Fruit fly (Drosophila melanogaster) whole organism, embryonic: ENCODE measurements around the gene CG42827.

Experiments used
- Bgb ChIP-seq: fragments of 200-800 bp; sonication (Bioruptor generic); IDR thresholded peaks from 2 replicates; pipeline ENCODE4 v1.3.6; 2022; ENCODE audit warnings: missing biosample characterization, missing genetic modification characterization; ENCODE audit not compliant: partially characterized antibody
- Blimp-1 ChIP-seq: fragments of 200-800 bp; sonication (Bioruptor generic); optimal IDR thresholded peaks from 3 replicates; lab custom pipeline; 2018; ENCODE audit warnings: missing biosample characterization, missing genetic modification characterization, mild to moderate bottlenecking, moderate library complexity, missing genetic modification reagents
- CG11085 ChIP-seq: fragments of 200-800 bp; sonication (Bioruptor generic); IDR thresholded peaks from 2 replicates; pipeline ENCODE4 v1.3.6; 2022; ENCODE audit warnings: missing biosample characterization, missing genetic modification characterization
- CG7271 ChIP-seq: fragments of 200-800 bp; sonication (Bioruptor generic); optimal IDR thresholded peaks from 2 replicates; lab custom pipeline; 2018; ENCODE audit warnings: missing biosample characterization, mild to moderate bottlenecking, missing genetic modification characterization, moderate library complexity
- CG7928 ChIP-seq: fragments of 200-800 bp; sonication (Bioruptor generic); optimal IDR thresholded peaks from 2 replicates; lab custom pipeline; 2017; ENCODE audit warnings: missing biosample characterization, mild to moderate bottlenecking, missing genetic modification characterization
- CoRest ChIP-seq: fragments of 200-800 bp; sonication (Bioruptor generic); optimal IDR thresholded peaks from 3 replicates; lab custom pipeline; 2018; ENCODE audit warnings: missing biosample characterization, mild to moderate bottlenecking, missing genetic modification characterization, moderate library complexity
- Doc3 ChIP-seq: fragments of 200-800 bp; sonication (Bioruptor generic); IDR thresholded peaks from 3 replicates; pipeline ENCODE4 v1.3.6; 2022; ENCODE audit warnings: missing biosample characterization, missing genetic modification characterization; ENCODE audit not compliant: partially characterized antibody
- Drgx ChIP-seq: fragments of 200-800 bp; sonication (Bioruptor generic); IDR thresholded peaks from 2 replicates; pipeline ENCODE4 v1.3.6; 2022; ENCODE audit warnings: missing biosample characterization, missing genetic modification characterization
- ERR ChIP-seq: fragments of 200-800 bp; sonication (Bioruptor generic); optimal IDR thresholded peaks from 2 replicates; lab custom pipeline; 2016; ENCODE audit warnings: missing biosample characterization, missing genetic modification characterization
- Elba2 ChIP-seq: fragments of 200-800 bp; sonication (Bioruptor generic); optimal IDR thresholded peaks from 3 replicates; lab custom pipeline; 2016; ENCODE audit warnings: missing biosample characterization, missing genetic modification characterization
- Fer1 ChIP-seq: fragments of 200-800 bp; sonication (Bioruptor generic); optimal IDR thresholded peaks from 2 replicates; lab custom pipeline; 2017; ENCODE audit warnings: missing biosample characterization, mild to moderate bottlenecking, missing genetic modification characterization
- H2.0 ChIP-seq: fragments of 200-800 bp; sonication (Bioruptor generic); IDR thresholded peaks from 2 replicates; pipeline ENCODE4 v1.3.6; 2022; ENCODE audit warnings: missing biosample characterization, missing genetic modification characterization
- Kr ChIP-seq: fragments of 200-800 bp; sonication (Bioruptor generic); optimal IDR thresholded peaks from 2 replicates; lab custom pipeline; 2017; ENCODE audit warnings: missing biosample characterization, mild to moderate bottlenecking, missing genetic modification characterization
- Lpt ChIP-seq: fragments of >200 bp; optimal IDR thresholded peaks from 2 replicates; lab custom pipeline; 2018; ENCODE audit warnings: missing biosample characterization, missing genetic modification characterization
- NC2α ChIP-seq: fragments of 200-800 bp; sonication (Bioruptor generic); optimal IDR thresholded peaks from 2 replicates; lab custom pipeline; 2016; ENCODE audit warnings: missing biosample characterization, missing genetic modification characterization
- Nf-YB ChIP-seq: fragments of 200-800 bp; sonication (Bioruptor generic); optimal IDR thresholded peaks from 3 replicates; lab custom pipeline; 2019; ENCODE audit warnings: missing biosample characterization, mild to moderate bottlenecking, missing genetic modification characterization, moderate library complexity
- Nf-YC ChIP-seq: fragments of 200-800 bp; optimal IDR thresholded peaks from 3 replicates; lab custom pipeline; 2019; ENCODE audit warnings: missing biosample characterization, mild to moderate bottlenecking, missing genetic modification characterization, moderate library complexity
- Oli ChIP-seq: fragments of 200-800 bp; sonication (Bioruptor generic); optimal IDR thresholded peaks from 2 replicates; lab custom pipeline; 2018; ENCODE audit warnings: missing biosample characterization, mild to moderate bottlenecking, missing genetic modification characterization, moderate library complexity
- Poxn ChIP-seq: fragments of 200-800 bp; sonication (Bioruptor generic); IDR thresholded peaks from 2 replicates; pipeline ENCODE4 v1.3.6; 2022; ENCODE audit warnings: missing biosample characterization, missing genetic modification characterization
- Rfx ChIP-seq: fragments of 200-800 bp; sonication (Bioruptor generic); IDR thresholded peaks from 2 replicates; pipeline ENCODE4 v1.3.6; 2022; ENCODE audit warnings: missing biosample characterization, missing genetic modification characterization
- Sox102F ChIP-seq: fragments of 200-800 bp; sonication (Bioruptor generic); optimal IDR thresholded peaks from 2 replicates; lab custom pipeline; 2018; ENCODE audit warnings: missing biosample characterization, mild to moderate bottlenecking, missing genetic modification characterization, moderate library complexity
- ac ChIP-seq: fragments of 200-800 bp; sonication (Bioruptor generic); optimal IDR thresholded peaks from 3 replicates; lab custom pipeline; 2017; ENCODE audit warnings: missing biosample characterization, mild to moderate bottlenecking, missing genetic modification characterization
- caup ChIP-seq: fragments of 200-800 bp; sonication (Bioruptor generic); optimal IDR thresholded peaks from 3 replicates; lab custom pipeline; 2017; ENCODE audit warnings: missing biosample characterization, mild to moderate bottlenecking, missing genetic modification characterization, moderate library complexity; ENCODE audit not compliant: severe bottlenecking
- dmrt11E ChIP-seq: fragments of 200-800 bp; sonication (Bioruptor generic); optimal IDR thresholded peaks from 3 replicates; lab custom pipeline; 2018; ENCODE audit warnings: missing biosample characterization, mild to moderate bottlenecking, missing genetic modification characterization, moderate library complexity
- hb ChIP-seq: fragments of 200-800 bp; sonication (Bioruptor generic); IDR thresholded peaks from 3 replicates; pipeline ENCODE4 v1.3.6; 2022; ENCODE audit warnings: missing biosample characterization, missing genetic modification characterization; ENCODE audit not compliant: partially characterized antibody
- pb ChIP-seq: fragments of 200-800 bp; sonication (Bioruptor generic); optimal IDR thresholded peaks from 3 replicates; lab custom pipeline; 2016; ENCODE audit warnings: missing biosample characterization, missing genetic modification characterization
- pnt ChIP-seq: fragments of 200-800 bp; sonication (Bioruptor generic); optimal IDR thresholded peaks from 3 replicates; lab custom pipeline; 2016; ENCODE audit warnings: missing biosample characterization, missing genetic modification characterization
- row ChIP-seq: fragments of 200-800 bp; sonication (Bioruptor generic); IDR thresholded peaks from 3 replicates; pipeline ENCODE4 v1.3.6; 2022; ENCODE audit warnings: missing biosample characterization, missing genetic modification characterization
- seq ChIP-seq: fragments of 200-800 bp; sonication (Bioruptor generic); IDR thresholded peaks from 2 replicates; pipeline ENCODE4 v1.3.6; 2022; ENCODE audit warnings: missing biosample characterization, missing genetic modification characterization
- sisA ChIP-seq: fragments of 200-800 bp; sonication (Bioruptor generic); IDR thresholded peaks from 2 replicates; pipeline ENCODE4 v1.3.6; 2022; ENCODE audit warnings: missing biosample characterization, missing genetic modification characterization
- tio ChIP-seq: fragments of 200-800 bp; sonication (Bioruptor generic); optimal IDR thresholded peaks from 2 replicates; lab custom pipeline; 2017; ENCODE audit warnings: missing biosample characterization, missing genetic modification characterization, inconsistent platforms
- vvl ChIP-seq: fragments of 200-800 bp; sonication (Bioruptor generic); IDR thresholded peaks from 2 replicates; pipeline ENCODE4 v1.3.6; 2022; ENCODE audit warnings: missing biosample characterization, missing genetic modification characterization
- wor ChIP-seq: fragments of 200-800 bp; sonication (Bioruptor generic); IDR thresholded peaks from 2 replicates; pipeline ENCODE4 v1.3.6; 2022; ENCODE audit warnings: missing biosample characterization, missing genetic modification characterization

Gene CG42827

dm6 chr3R:23402508-23402907 is 29.8 kb downstream of the CG42827 start, which contains the start of gene Ir94d:
Gene Ir94d, plus strand, starts transcription at chr3R:23402808.
- TF ChIP-seq Lpt: no peak

DNA sequence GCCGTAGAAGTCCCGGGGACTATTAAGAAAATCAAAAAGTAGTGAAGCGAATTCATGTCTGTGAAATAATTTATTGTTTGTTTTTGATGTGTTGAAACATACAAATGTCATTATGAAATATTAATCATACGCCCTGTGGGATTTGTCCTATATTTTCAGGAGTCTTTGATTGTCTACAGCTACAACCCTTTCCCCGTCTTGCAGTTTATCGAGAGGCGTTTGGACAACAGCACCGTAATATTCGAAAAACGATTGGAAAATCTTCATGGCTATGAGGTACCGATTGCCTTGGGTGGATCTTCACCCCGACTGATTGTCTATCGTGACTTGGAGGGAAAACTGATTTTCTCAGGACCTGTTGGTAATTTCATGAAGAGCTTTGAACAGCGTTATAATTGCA is 30.9 kb downstream of the CG42827 start, which contains the start of gene CG17380:
CG17380 (minus strand) TSS at position 101 of the 400 bp plus-strand sequence.
- no peak for TF ChIP-seq Rfx (GFP tag; lab: Robert Waterston, UW)

- TF ChIP-seq tio (GFP tag; lab: Kevin White, UChicago) (no peak), Doc3 (no peak), NC2α (GFP tag; lab: Kevin White, UChicago) (no peak), ERR (GFP tag; lab: Kevin White, UChicago) (no peak), Fer1 (no peak), CG7928 (GFP tag; lab: Kevin White, UChicago) (no peak), CG7271 (no peak), hb (GFP tag; lab: Robert Waterston, UW) (no peak), sisA (no peak), Bgb (no peak), pb (no peak), caup (GFP tag; lab: Kevin White, UChicago) (no peak), row (GFP tag; lab: Robert Waterston, UW) (no peak)
Observed at dm6 chr3R:23405209-23405608, 32.5 kb downstream of the CG42827 start, which contains the start of gene Ir94e. Gene Ir94e, plus strand, starts transcription at chr3R:23405509.

DNA sequence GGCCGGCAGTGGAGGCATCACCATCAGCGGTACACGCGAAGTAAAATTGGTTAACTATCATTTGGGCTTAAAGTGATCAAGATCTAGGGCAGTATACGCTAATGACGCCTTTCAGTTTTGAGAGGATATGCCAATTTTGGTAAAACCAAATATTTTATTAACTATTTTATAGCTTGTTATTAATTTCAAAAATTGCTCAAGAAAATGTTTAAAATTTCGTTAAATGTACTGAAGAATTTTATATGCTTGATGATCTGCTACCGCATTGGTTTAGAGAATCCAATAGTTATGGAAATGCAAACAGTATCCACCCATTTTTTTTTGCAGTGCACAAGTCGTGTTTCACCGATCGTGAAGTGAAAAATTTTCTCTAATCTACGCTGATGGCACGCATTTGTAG is 35.2 kb downstream of the CG42827 start:
- TF ChIP-seq Elba2 (no peak), CoRest (tag; lab: Kevin White, UChicago) (peak; percentile 2), Sox102F (GFP tag; lab: Kevin White, UChicago) (peak; percentile 34), CG11085 (no peak), pnt (GFP tag; lab: Kevin White, UChicago) (no peak), Oli (tag; lab: Kevin White, UChicago) (peak; percentile 18), dmrt11E (tag; lab: Kevin White, UChicago) (peak; percentile 7)

dm6 chr3R:23416579-23416978 is 43.9 kb downstream of the CG42827 start:
- TF ChIP-seq Drgx (GFP tag; lab: Robert Waterston, UW): peak; percentile 57
- TF ChIP-seq ac (GFP tag; lab: Kevin White, UChicago): no peak
- TF ChIP-seq Blimp-1 (GFP tag; lab: Kevin White, UChicago): no peak

DNA sequence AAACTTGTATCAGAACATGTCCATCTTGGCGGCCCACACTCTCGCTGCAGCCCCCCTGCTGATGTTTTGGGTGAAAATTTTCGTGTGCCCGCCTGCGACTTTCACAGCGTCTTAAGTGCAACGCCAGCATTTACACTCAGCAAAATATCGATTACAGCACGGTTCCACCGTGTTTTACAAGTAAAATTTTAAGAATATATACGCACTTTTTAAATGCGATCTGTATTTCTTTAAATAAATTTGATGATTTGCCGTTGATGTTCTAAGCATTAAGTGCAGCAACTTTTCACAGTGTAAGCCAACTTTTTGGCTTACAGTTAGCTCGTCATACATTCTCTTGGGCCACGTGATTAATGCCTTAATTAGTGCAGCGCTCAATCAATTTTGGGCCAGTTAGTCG is 44.9 kb downstream of the CG42827 start:
- 0 out of 2 replicates have a peak, but pooled peaks have one; percentile 34 for TF ChIP-seq Drgx (GFP tag; lab: Robert Waterston, UW)
- no peak for TF ChIP-seq Poxn (GFP tag; lab: Robert Waterston, UW)
- no peak for TF ChIP-seq seq (GFP tag; lab: Robert Waterston, UW)
- no peak for TF ChIP-seq wor (GFP tag; lab: Robert Waterston, UW)
- TF ChIP-seq H2.0 (GFP tag; lab: Robert Waterston, UW): no peak

DNA sequence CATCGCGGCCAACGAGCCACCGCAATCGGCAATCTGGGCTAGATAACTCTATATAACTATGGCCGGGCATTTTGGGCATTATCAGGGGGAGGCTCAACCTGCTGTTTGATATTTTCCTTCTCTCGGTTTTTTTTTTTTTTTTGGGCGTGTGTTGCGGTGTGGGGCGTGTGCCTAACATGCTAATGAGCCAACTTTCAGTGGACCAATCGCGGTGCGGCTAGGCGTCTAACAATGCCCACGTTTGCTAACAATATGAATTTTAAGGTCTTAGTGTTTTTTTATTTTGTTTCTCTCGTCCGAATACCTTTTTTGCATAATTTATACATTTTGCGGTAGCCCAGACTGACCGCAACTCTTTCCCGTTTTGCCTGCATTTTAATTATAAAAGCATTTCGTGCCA is 49.2 kb downstream of the CG42827 start:
- TF ChIP-seq Nf-YC (tag; lab: Kevin White, UChicago) (peak; percentile 63), Nf-YB (peak; percentile 58), Kr (GFP tag; lab: Kevin White, UChicago) (no peak), vvl (GFP tag; lab: Robert Waterston, UW) (peak; percentile 62; the same call in 1 of the 2 replicates)
- TF ChIP-seq, all 482 proteins: peak for 3
